Worm (Caenorhabditis elegans) whole organism, mixed stage, embryonic: Measurements from ENCODE around the gene mab-21.

ENCODE experiments used
- lin-13 ChIP-seq: fragments of 150-350 bp; optimal IDR thresholded peaks from 2 replicates; lab custom pipeline; 2014; ENCODE audit warnings: missing biosample characterization, missing genetic modification characterization
- mep-1 ChIP-seq: fragments of 150-350 bp; optimal IDR thresholded peaks from 2 replicates; lab custom pipeline; 2017; ENCODE audit warnings: missing biosample characterization, missing genetic modification reagents, missing genetic modification characterization, inconsistent platforms
- nhr-28 ChIP-seq: fragments of 150-350 bp; optimal IDR thresholded peaks from 2 replicates; lab custom pipeline; 2014; ENCODE audit warnings: missing biosample characterization, missing genetic modification characterization
- snpc-4 ChIP-seq: fragments of 150-350 bp; optimal IDR thresholded peaks from 2 replicates; lab custom pipeline; 2014; ENCODE audit warnings: missing biosample characterization, missing genetic modification characterization
- unc-62 ChIP-seq: fragments of 150-350 bp; optimal IDR thresholded peaks from 2 replicates; lab custom pipeline; 2014; ENCODE audit warnings: missing biosample characterization, missing genetic modification reagents, missing genetic modification characterization
- ztf-11 ChIP-seq: fragments of 150-350 bp; optimal IDR thresholded peaks from 2 replicates; lab custom pipeline; 2014; ENCODE audit warnings: missing biosample characterization, missing genetic modification characterization

- TF ChIP-seq nhr-28 (tag; lab: Kevin White, UChicago) (no peak), snpc-4 (tag; lab: Kevin White, UChicago) (no peak), unc-62 (GFP tag; lab: Kevin White, UChicago) (no peak), ztf-11 (tag; lab: Kevin White, UChicago) (no peak), mep-1 (no peak), lin-13 (tag; lab: Kevin White, UChicago) (no peak)
These were observed 16.4 kb upstream of the mab-21 start, which contains the start of gene F35G12.5 for ce11 chrIII:4584068-4584566.
